Fruit fly (Drosophila melanogaster) whole organism, embryonic: ENCODE results near the gene CG44000.
A peak's percentile ranks its signal among the peaks of the same experiment; 100 is the strongest.

Experiments used
- BEAF-32 ChIP-seq: fragments of 200-800 bp; sonication (Bioruptor generic); optimal IDR thresholded peaks from 3 replicates; lab custom pipeline; 2017; ENCODE audit warnings: missing biosample characterization, missing genetic modification characterization, mild to moderate bottlenecking, moderate library complexity, missing genetic modification reagents
- CG3065 ChIP-seq: fragments of 200-800 bp; sonication (Bioruptor generic); optimal IDR thresholded peaks from 2 replicates; lab custom pipeline; 2016; ENCODE audit warnings: missing biosample characterization, missing genetic modification characterization
- CG5245 ChIP-seq: fragments of 200-800 bp; sonication (Bioruptor generic); optimal IDR thresholded peaks from 3 replicates; lab custom pipeline; 2016; ENCODE audit warnings: missing biosample characterization, missing genetic modification characterization
- CG7963 ChIP-seq: fragments of 200-800 bp; sonication (Bioruptor generic); IDR thresholded peaks from 3 replicates; pipeline ENCODE4 v1.3.6; 2022; ENCODE audit warnings: missing biosample characterization, missing genetic modification characterization; ENCODE audit not compliant: partially characterized antibody
- Gug ChIP-seq: fragments of 200-800 bp; sonication (Bioruptor generic); IDR thresholded peaks from 4 replicates; pipeline ENCODE4 v1.3.6; 2022; ENCODE audit warnings: missing biosample characterization, missing genetic modification characterization
- Nf-YB ChIP-seq: fragments of 200-800 bp; sonication (Bioruptor generic); optimal IDR thresholded peaks from 3 replicates; lab custom pipeline; 2019; ENCODE audit warnings: missing biosample characterization, mild to moderate bottlenecking, missing genetic modification characterization, moderate library complexity
- dan ChIP-seq: fragments of 200-800 bp; sonication (Bioruptor generic); IDR thresholded peaks from 2 replicates; pipeline ENCODE4 v1.3.6; 2022; ENCODE audit warnings: missing biosample characterization, missing genetic modification characterization
- fru ChIP-seq: fragments of >200 bp; optimal IDR thresholded peaks from 2 replicates; lab custom pipeline; 2017
- h ChIP-seq: fragments of >200 bp; optimal IDR thresholded peaks from 2 replicates; lab custom pipeline; 2017
- org-1 ChIP-seq: fragments of 200-800 bp; sonication (Bioruptor generic); optimal IDR thresholded peaks from 2 replicates; lab custom pipeline; 2017; ENCODE audit warnings: missing biosample characterization, missing genetic modification characterization
- seq ChIP-seq: fragments of 200-800 bp; sonication (Bioruptor generic); IDR thresholded peaks from 2 replicates; pipeline ENCODE4 v1.3.6; 2022; ENCODE audit warnings: missing biosample characterization, missing genetic modification characterization

DNA sequence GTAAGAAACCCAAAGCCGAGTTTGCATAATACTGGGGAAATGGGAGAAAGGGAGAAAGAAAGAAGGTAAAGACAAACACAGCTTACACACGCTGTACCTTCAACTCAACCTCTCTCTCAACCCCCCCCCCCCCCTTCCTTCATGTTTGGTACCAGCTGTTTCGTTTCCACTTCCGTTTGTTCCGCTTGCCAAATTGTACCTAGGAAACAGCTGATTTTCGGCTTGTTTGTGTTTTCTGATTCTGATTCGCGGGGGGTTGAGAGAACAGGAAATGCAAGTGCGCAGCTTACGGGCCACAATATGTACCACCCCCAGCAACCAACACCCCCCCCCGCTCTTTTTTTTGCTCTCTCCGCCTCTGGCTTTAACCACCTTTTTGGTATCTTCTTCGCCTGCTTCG, 20.9 kb downstream of the CG44000 start:
- no peak for TF ChIP-seq CG7963
- no peak for TF ChIP-seq h
- no peak for TF ChIP-seq CG5245
- no peak for TF ChIP-seq Nf-YB (GFP tag; lab: Kevin White, UChicago)
- peak; percentile 43; the same call in 1 of the 2 replicates for TF ChIP-seq seq (GFP tag; lab: Robert Waterston, UW)
- no peak for TF ChIP-seq Gug (GFP tag; lab: Robert Waterston, UW)
- no peak for TF ChIP-seq CG3065
- TF ChIP-seq BEAF-32, result no peak
- no peak for TF ChIP-seq dan (GFP tag; lab: Robert Waterston, UW)
- TF ChIP-seq org-1, result no peak
- no peak for TF ChIP-seq fru
